ENCODE assay signal across 5 worm cellular contexts in genomic region chrX:2598833-2599279, ce11.
TF ChIP-seq lines count a peak whose summit lies in the region.

No protein-coding gene starts in this region.

TF ChIP-seq in whole organism, L1 larva, 84 proteins besides CTCF, POLR2A, EP300 and RAD21 (continues in another document):
- TF ChIP-seq zip-4 (GFP tag; optimal IDR thresholded peaks at IDR 0.05; lab: Kevin White, UChicago) (no peak), C16A3.4 (tag; optimal IDR thresholded peaks at IDR 0.05; lab: Kevin White, UChicago) (no peak), ces-1 (GFP tag; optimal IDR thresholded peaks at IDR 0.05; lab: Kevin White, UChicago) (no peak), nhr-76 (tag; optimal IDR thresholded peaks at IDR 0.05; lab: Kevin White, UChicago) (no peak), nhr-19 (GFP tag; conservative IDR thresholded peaks at IDR 0.05; lab: Robert Waterston, UW) (peak; percentile 52), nhr-11 (tag; optimal IDR thresholded peaks at IDR 0.05; lab: Kevin White, UChicago) (no peak), lin-39 (tag; optimal IDR thresholded peaks at IDR 0.05; lab: Kevin White, UChicago) (peak; percentile 0), mef-2 (tag; optimal IDR thresholded peaks at IDR 0.05; lab: Kevin White, UChicago) (peak; percentile 77), hlh-17 (GFP tag; optimal IDR thresholded peaks at IDR 0.05; lab: Kevin White, UChicago; ENCODE audit: borderline replicate concordance) (no peak), lin-15B (tag; optimal IDR thresholded peaks at IDR 0.05; lab: Kevin White, UChicago) (no peak), xbp-1 (tag; optimal IDR thresholded peaks at IDR 0.05; lab: Kevin White, UChicago) (peak; percentile 43), lsy-2 (tag; optimal IDR thresholded peaks at IDR 0.05; lab: Kevin White, UChicago) (peak in 1 of 2 experiments; percentile 67), dpl-1 (GFP tag; optimal IDR thresholded peaks at IDR 0.05; lab: Kevin White, UChicago) (no peak), blmp-1 (tag; optimal IDR thresholded peaks at IDR 0.05; lab: Kevin White, UChicago) (no peak), hlh-4 (tag; optimal IDR thresholded peaks at IDR 0.05; lab: Kevin White, UChicago) (no peak), pag-3 (tag; optimal IDR thresholded peaks at IDR 0.05; lab: Kevin White, UChicago; ENCODE audit: borderline replicate concordance, insufficient read depth) (no peak), vab-15 (tag; optimal IDR thresholded peaks at IDR 0.05; lab: Kevin White, UChicago) (no peak), egl-13 (tag; optimal IDR thresholded peaks at IDR 0.05; lab: Kevin White, UChicago) (peak; percentile 33)

TF ChIP-seq in whole organism, L3 larva, 47 proteins besides CTCF, POLR2A, EP300 and RAD21 (continues in another document):
- no peak for TF ChIP-seq ZK546.5 (tag; optimal IDR thresholded peaks at IDR 0.05; lab: Kevin White, UChicago)
- no peak for TF ChIP-seq ztf-4 (tag; optimal IDR thresholded peaks at IDR 0.05; lab: Kevin White, UChicago)
- TF ChIP-seq ztf-11 (tag; optimal IDR thresholded peaks at IDR 0.05; lab: Kevin White, UChicago) = no peak
- TF ChIP-seq mml-1 (tag; optimal IDR thresholded peaks at IDR 0.05; lab: Kevin White, UChicago) = no peak
- TF ChIP-seq nfya-1 (tag; optimal IDR thresholded peaks at IDR 0.05; lab: Kevin White, UChicago; ENCODE audit: insufficient read depth) = peak; percentile 83
- no peak for TF ChIP-seq nhr-76 (tag; optimal IDR thresholded peaks at IDR 0.05; lab: Kevin White, UChicago)
- TF ChIP-seq nhr-23 (tag; optimal IDR thresholded peaks at IDR 0.05; lab: Kevin White, UChicago) = no peak
- TF ChIP-seq lin-15B (tag; optimal IDR thresholded peaks at IDR 0.05; lab: Kevin White, UChicago) = peak; percentile 15
- peak; percentile 5 for TF ChIP-seq skn-1 (tag; optimal IDR thresholded peaks at IDR 0.05; lab: Kevin White, UChicago)
- TF ChIP-seq pqm-1 (tag; optimal IDR thresholded peaks at IDR 0.05; lab: Kevin White, UChicago) = peak; percentile 1
- no peak for TF ChIP-seq nhr-67 (tag; optimal IDR thresholded peaks at IDR 0.05; lab: Kevin White, UChicago)
- no peak for TF ChIP-seq nhr-25 (tag; optimal IDR thresholded peaks at IDR 0.05; lab: Kevin White, UChicago)
- no peak for TF ChIP-seq nhr-12 (tag; optimal IDR thresholded peaks at IDR 0.05; lab: Kevin White, UChicago)
- no peak for TF ChIP-seq elt-2 (tag; optimal IDR thresholded peaks at IDR 0.05; lab: Kevin White, UChicago)
- peak; percentile 54 for TF ChIP-seq fkh-10 (GFP tag; optimal IDR thresholded peaks at IDR 0.05; lab: Kevin White, UChicago)
- no peak for TF ChIP-seq pha-4 (tag; optimal IDR thresholded peaks at IDR 0.05; lab: Kevin White, UChicago)
- peak; percentile 10 for TF ChIP-seq daf-12 (tag; optimal IDR thresholded peaks at IDR 0.05; lab: Kevin White, UChicago)
- TF ChIP-seq hmg-11 (tag; optimal IDR thresholded peaks at IDR 0.05; lab: Kevin White, UChicago) = peak; percentile 82
- TF ChIP-seq zag-1 (tag; optimal IDR thresholded peaks at IDR 0.05; lab: Kevin White, UChicago) = peak; percentile 40
- peak; percentile 81 for TF ChIP-seq lin-39 (tag; optimal IDR thresholded peaks at IDR 0.05; lab: Kevin White, UChicago)

TF ChIP-seq in whole organism, early embryonic, 17 proteins besides CTCF, POLR2A, EP300 and RAD21:
- TF ChIP-seq hmg-4 (GFP tag; optimal IDR thresholded peaks at IDR 0.05; lab: Kevin White, UChicago) (peak; percentile 52), aly-1 (tag; optimal IDR thresholded peaks at IDR 0.05; lab: Kevin White, UChicago) (no peak), F13C5.2 (tag; optimal IDR thresholded peaks at IDR 0.05; lab: Kevin White, UChicago) (peak; percentile 45), scrt-1 (GFP tag; IDR thresholded peaks at IDR 0.05; lab: Robert Waterston, UW) (0 out of 2 replicates have a peak, but pooled peaks have one; percentile 15), hnd-1 (tag; optimal IDR thresholded peaks at IDR 0.05; lab: Kevin White, UChicago) (no peak), tbx-37 (GFP tag; conservative IDR thresholded peaks at IDR 0.05; lab: Robert Waterston, UW) (no peak)

TF ChIP-seq in whole organism, midembryonic, 9 proteins besides CTCF, POLR2A, EP300 and RAD21:
- TF ChIP-seq ref-1 (GFP tag; conservative IDR thresholded peaks at IDR 0.05; lab: Robert Waterston, UW) = no peak
- no peak for TF ChIP-seq ztf-23 (GFP tag; IDR thresholded peaks at IDR 0.05; lab: Robert Waterston, UW)
- TF ChIP-seq tab-1 (GFP tag; IDR thresholded peaks at IDR 0.05; lab: Robert Waterston, UW) = 0 out of 2 replicates have a peak, but pooled peaks have one; percentile 9

TF ChIP-seq in whole organism, young adult, 124 proteins besides CTCF, POLR2A, EP300 and RAD21:
- no peak for TF ChIP-seq Y67H2A.10 (GFP tag; conservative IDR thresholded peaks at IDR 0.05; lab: Robert Waterston, UW)
- no peak for TF ChIP-seq F57C9.4 (tag; optimal IDR thresholded peaks at IDR 0.05; lab: Kevin White, UChicago)
- TF ChIP-seq xnd-1 (tag; optimal IDR thresholded peaks at IDR 0.05; lab: Kevin White, UChicago) = no peak
- TF ChIP-seq lin-35 (GFP tag; optimal IDR thresholded peaks at IDR 0.05; lab: Kevin White, UChicago) = peak in 1 of 3 experiments; percentile 5
- peak; percentile 26; the same call in 1 of the 2 replicates for TF ChIP-seq mcd-1 (GFP tag; IDR thresholded peaks at IDR 0.05; lab: Robert Waterston, UW)
- peak; percentile 5 for TF ChIP-seq ceh-27 (GFP tag; optimal IDR thresholded peaks at IDR 0.05; lab: Kevin White, UChicago)
- TF ChIP-seq zfh-2 (GFP tag; conservative IDR thresholded peaks at IDR 0.05; lab: Robert Waterston, UW) = peak; percentile 95
- TF ChIP-seq let-526 (GFP tag; IDR thresholded peaks at IDR 0.05; lab: Robert Waterston, UW) = 0 out of 2 replicates have a peak, but pooled peaks have one; percentile 5
- TF ChIP-seq rcor-1 (GFP tag; IDR thresholded peaks at IDR 0.05; lab: Robert Waterston, UW) = no peak
- TF ChIP-seq snpc-4 (GFP tag; optimal IDR thresholded peaks at IDR 0.05; lab: Kevin White, UChicago) = no peak
- peak in 1 of 4 experiments; percentile 25 for TF ChIP-seq snpc-4 (tag; optimal IDR thresholded peaks at IDR 0.05; lab: Kevin White, UChicago)
- TF ChIP-seq F37B4.10 (GFP tag; IDR thresholded peaks at IDR 0.05; lab: Robert Waterston, UW) = 0 out of 2 replicates have a peak, but pooled peaks have one; percentile 63
- TF ChIP-seq lin-26 (GFP tag; IDR thresholded peaks at IDR 0.05; lab: Robert Waterston, UW) = 0 out of 2 replicates have a peak, but pooled peaks have one; percentile 36
- TF ChIP-seq F23B12.7 (tag; optimal IDR thresholded peaks at IDR 0.05; lab: Kevin White, UChicago; ENCODE audit: insufficient read depth) = no peak
- no peak for TF ChIP-seq hrde-1 (tag; optimal IDR thresholded peaks at IDR 0.05; lab: Kevin White, UChicago; ENCODE audit: borderline replicate concordance)
- no peak for TF ChIP-seq cebp-1 (GFP tag; IDR thresholded peaks at IDR 0.05; lab: Robert Waterston, UW)
- peak; percentile 58 for TF ChIP-seq cebp-1 (tag; optimal IDR thresholded peaks at IDR 0.05; lab: Kevin White, UChicago)
- 0 out of 2 replicates have a peak, but pooled peaks have one; percentile 12 for TF ChIP-seq K11D2.4 (GFP tag; IDR thresholded peaks at IDR 0.05; lab: Robert Waterston, UW)
- no peak for TF ChIP-seq ZK185.1 (tag; optimal IDR thresholded peaks at IDR 0.05; lab: Kevin White, UChicago; ENCODE audit: poor library complexity, severe bottlenecking)
- peak; percentile 67; the same call in 1 of the 2 replicates for TF ChIP-seq nfyb-1 (GFP tag; IDR thresholded peaks at IDR 0.05; lab: Robert Waterston, UW)
- peak; percentile 57 for TF ChIP-seq somi-1 (GFP tag; optimal IDR thresholded peaks at IDR 0.05; lab: Kevin White, UChicago)
- TF ChIP-seq egrh-3 (GFP tag; IDR thresholded peaks at IDR 0.05; lab: Robert Waterston, UW) = peak; percentile 60
- TF ChIP-seq madf-10 (tag; optimal IDR thresholded peaks at IDR 0.05; lab: Kevin White, UChicago) = peak; percentile 35
- peak; percentile 40 for TF ChIP-seq chd-7 (tag; optimal IDR thresholded peaks at IDR 0.05; lab: Kevin White, UChicago)
- TF ChIP-seq K12H6.12 (tag; optimal IDR thresholded peaks at IDR 0.05; lab: Kevin White, UChicago) = peak; percentile 81
- peak; percentile 58 for TF ChIP-seq lin-40 (tag; optimal IDR thresholded peaks at IDR 0.05; lab: Kevin White, UChicago)
- no peak for TF ChIP-seq pbrm-1 (GFP tag; IDR thresholded peaks at IDR 0.05; lab: Robert Waterston, UW)
- TF ChIP-seq ceh-100 (GFP tag; IDR thresholded peaks at IDR 0.05; lab: Robert Waterston, UW) = no peak
- TF ChIP-seq attf-5 (GFP tag; optimal IDR thresholded peaks at IDR 0.05; lab: Kevin White, UChicago) = peak; percentile 36
- peak; percentile 27 for TF ChIP-seq gei-17 (GFP tag; optimal IDR thresholded peaks at IDR 0.05; lab: Kevin White, UChicago)
